Worm (Caenorhabditis elegans) whole organism, L3 larva: ENCODE measurements around the gene F31E3.6.

ENCODE experiments used
- ama-1 ChIP-seq: fragments of 150-350 bp; optimal IDR thresholded peaks from 2 replicates; lab custom pipeline; 2018
- nhr-12 ChIP-seq: fragments of 150-350 bp; optimal IDR thresholded peaks from 2 replicates; lab custom pipeline; 2014; ENCODE audit warnings: missing biosample characterization, missing genetic modification characterization
- nhr-28 ChIP-seq: fragments of 150-350 bp; optimal IDR thresholded peaks from 2 replicates; lab custom pipeline; 2014; ENCODE audit warnings: missing biosample characterization, missing genetic modification characterization
- pha-4 ChIP-seq: fragments of 150-350 bp; optimal IDR thresholded peaks from 2 replicates; lab custom pipeline; 2014; ENCODE audit warnings: missing biosample characterization, missing genetic modification reagents, missing genetic modification characterization

DNA sequence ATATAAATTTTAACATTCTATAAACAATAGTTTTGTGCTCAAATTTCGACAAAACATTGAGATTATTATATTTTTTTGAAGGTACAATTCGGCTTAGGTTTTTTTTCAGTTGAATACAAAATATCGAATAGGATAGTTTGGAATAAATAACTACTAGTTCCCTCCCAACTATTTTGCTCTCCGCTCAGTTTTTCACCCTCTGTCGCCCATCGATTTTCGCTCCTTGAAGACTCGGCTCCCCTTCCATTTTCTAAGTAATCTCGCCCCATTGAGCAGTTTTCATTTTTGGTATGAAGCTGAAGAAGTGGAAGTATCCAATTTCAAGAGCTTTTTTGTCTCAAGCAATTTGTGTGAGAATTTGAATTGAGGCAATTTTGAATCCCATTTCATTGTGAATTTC lies 8.2 kb upstream of the F31E3.6 start, which contains the start of gene F31E3.2:
- no peak for TF ChIP-seq ama-1 (lab: Kevin White, UChicago)
- TF ChIP-seq nhr-12 (tag; lab: Kevin White, UChicago), result no peak
- no peak for TF ChIP-seq pha-4 (tag; lab: Kevin White, UChicago)
- TF ChIP-seq nhr-28 (tag; lab: Kevin White, UChicago), result no peak
